Worm (Caenorhabditis elegans) whole organism, late embryonic: Measurements from ENCODE around the gene B0496.11.

ENCODE experiments used
- C08G9.2 ChIP-seq: sonication (generic microtip); optimal IDR thresholded peaks from 2 replicates; lab custom pipeline; 2016; ENCODE audit warnings: mild to moderate bottlenecking, missing genetic modification characterization, moderate library complexity, missing compliant biosample characterization
- C38D4.7 ChIP-seq: fragments of 200-800 bp; sonication (Bioruptor generic); optimal IDR thresholded peaks from 2 replicates; lab custom pipeline; 2018; ENCODE audit warnings: mild to moderate bottlenecking, missing genetic modification characterization, moderate library complexity, missing compliant biosample characterization
- F13H6.1 ChIP-seq: sonication (generic microtip); optimal IDR thresholded peaks from 2 replicates; lab custom pipeline; 2016; ENCODE audit warnings: missing genetic modification characterization, missing compliant biosample characterization
- K09A11.1 ChIP-seq: sonication (generic microtip); optimal IDR thresholded peaks from 2 replicates; lab custom pipeline; 2017; ENCODE audit warnings: antibody characterized with exemption, mild to moderate bottlenecking, missing genetic modification characterization, missing compliant biosample characterization; ENCODE audit not compliant: insufficient read depth
- Y22D7AL.16 ChIP-seq: sonication (generic microtip); optimal IDR thresholded peaks from 2 replicates; lab custom pipeline; 2016; ENCODE audit warnings: missing genetic modification characterization, missing compliant biosample characterization
- ahr-1 ChIP-seq: sonication (generic microtip); optimal IDR thresholded peaks from 2 replicates; lab custom pipeline; 2016; ENCODE audit warnings: missing genetic modification characterization, missing compliant biosample characterization
- ceh-14 ChIP-seq: sonication (generic microtip); optimal IDR thresholded peaks from 2 replicates; lab custom pipeline; 2016; ENCODE audit warnings: missing genotype, missing genetic modification characterization, missing compliant biosample characterization
- ceh-22 ChIP-seq: sonication (generic microtip); optimal IDR thresholded peaks from 2 replicates; lab custom pipeline; 2017; ENCODE audit warnings: missing biosample characterization, missing genetic modification characterization
- ceh-24 ChIP-seq: sonication (generic microtip); optimal IDR thresholded peaks from 2 replicates; lab custom pipeline; 2016; ENCODE audit warnings: mild to moderate bottlenecking, missing genetic modification characterization, missing compliant biosample characterization
- ceh-30 ChIP-seq: fragments of 150-350 bp; optimal IDR thresholded peaks from 2 replicates; lab custom pipeline; 2014; ENCODE audit warnings: missing biosample characterization, missing genetic modification characterization
- ceh-31 ChIP-seq: sonication (generic microtip); optimal IDR thresholded peaks from 2 replicates; lab custom pipeline; 2016; ENCODE audit warnings: missing genetic modification characterization, missing compliant biosample characterization
- ceh-34 ChIP-seq: sonication (generic microtip); optimal IDR thresholded peaks from 2 replicates; lab custom pipeline; 2016; ENCODE audit warnings: mild to moderate bottlenecking, missing genetic modification characterization, missing compliant biosample characterization
- ceh-45 ChIP-seq: fragments of 200-800 bp; sonication (Bioruptor generic); IDR thresholded peaks from 2 replicates; pipeline ENCODE4 v1.3.6; 2022; ENCODE audit warnings: missing genetic modification reagents, missing genetic modification characterization, missing compliant biosample characterization
- ceh-48 ChIP-seq: sonication (generic microtip); optimal IDR thresholded peaks from 2 replicates; lab custom pipeline; 2016; ENCODE audit warnings: missing genetic modification characterization, inconsistent platforms, missing compliant biosample characterization
- che-1 ChIP-seq: sonication (generic microtip); optimal IDR thresholded peaks from 2 replicates; lab custom pipeline; 2016; ENCODE audit warnings: mild to moderate bottlenecking, missing genetic modification characterization, missing compliant biosample characterization
- dve-1 ChIP-seq: sonication (generic microtip); optimal IDR thresholded peaks from 2 replicates; lab custom pipeline; 2017; ENCODE audit warnings: antibody characterized with exemption, mild to moderate bottlenecking, missing genetic modification characterization, missing compliant biosample characterization
- elt-2 ChIP-seq: sonication (generic microtip); optimal IDR thresholded peaks from 2 replicates; lab custom pipeline; 2016; ENCODE audit warnings: missing genetic modification reagents, missing genetic modification characterization, missing compliant biosample characterization
- eyg-1 ChIP-seq: sonication (generic microtip); optimal IDR thresholded peaks from 2 replicates; lab custom pipeline; 2016; ENCODE audit warnings: missing genotype, missing genetic modification characterization, missing compliant biosample characterization
- fax-1 ChIP-seq: sonication (generic microtip); optimal IDR thresholded peaks from 2 replicates; lab custom pipeline; 2016; ENCODE audit warnings: missing genotype, missing genetic modification characterization, missing compliant biosample characterization
- gmeb-2 ChIP-seq: sonication (generic microtip); optimal IDR thresholded peaks from 2 replicates; lab custom pipeline; 2016; ENCODE audit warnings: missing genetic modification characterization, inconsistent platforms, missing compliant biosample characterization
- hlh-15 ChIP-seq: sonication (generic microtip); optimal IDR thresholded peaks from 2 replicates; lab custom pipeline; 2016; ENCODE audit warnings: missing genetic modification characterization, missing compliant biosample characterization
- nhr-11 ChIP-seq: fragments of 150-350 bp; optimal IDR thresholded peaks from 2 replicates; lab custom pipeline; 2014; ENCODE audit warnings: missing biosample characterization, missing genetic modification characterization
- pax-1 ChIP-seq: fragments of 150-350 bp; optimal IDR thresholded peaks from 2 replicates; lab custom pipeline; 2014; ENCODE audit warnings: missing biosample characterization, missing genetic modification characterization
- pqm-1 ChIP-seq: sonication (generic microtip); optimal IDR thresholded peaks from 2 replicates; lab custom pipeline; 2016; ENCODE audit warnings: missing genetic modification characterization, missing compliant biosample characterization
- pros-1 ChIP-seq: fragments of 150-350 bp; optimal IDR thresholded peaks from 2 replicates; lab custom pipeline; 2014; ENCODE audit warnings: missing biosample characterization, missing genetic modification reagents, missing genetic modification characterization
- ref-2 ChIP-seq: sonication (generic microtip); optimal IDR thresholded peaks from 2 replicates; lab custom pipeline; 2016; ENCODE audit warnings: missing genetic modification characterization, missing compliant biosample characterization
- sdc-2 ChIP-seq: sonication (generic microtip); optimal IDR thresholded peaks from 2 replicates; lab custom pipeline; 2016; ENCODE audit warnings: missing genotype, missing genetic modification characterization, missing compliant biosample characterization
- sox-2 ChIP-seq: fragments of 200-800 bp; sonication (Bioruptor generic); IDR thresholded peaks from 2 replicates; pipeline ENCODE4 v1.3.6; 2022; ENCODE audit warnings: missing genetic modification reagents, missing genetic modification characterization, missing compliant biosample characterization
- sox-4 ChIP-seq: sonication (generic microtip); optimal IDR thresholded peaks from 2 replicates; lab custom pipeline; 2017; ENCODE audit warnings: mild to moderate bottlenecking, missing genetic modification characterization, inconsistent platforms, missing compliant biosample characterization
- tbx-2 ChIP-seq: sonication (generic microtip); optimal IDR thresholded peaks from 2 replicates; lab custom pipeline; 2016; ENCODE audit warnings: missing genetic modification characterization, missing compliant biosample characterization
- unc-42 ChIP-seq: sonication (generic microtip); optimal IDR thresholded peaks from 2 replicates; lab custom pipeline; 2016; ENCODE audit warnings: missing genotype, missing genetic modification characterization, missing compliant biosample characterization
- unc-55 ChIP-seq: sonication (generic microtip); optimal IDR thresholded peaks from 2 replicates; lab custom pipeline; 2017; ENCODE audit warnings: missing biosample characterization, missing genetic modification reagents, missing genetic modification characterization
- unc-86 ChIP-seq: sonication (generic microtip); optimal IDR thresholded peaks from 2 replicates; lab custom pipeline; 2016; ENCODE audit warnings: missing genetic modification characterization, missing compliant biosample characterization
- zip-5 ChIP-seq: sonication (generic microtip); optimal IDR thresholded peaks from 2 replicates; lab custom pipeline; 2016; ENCODE audit warnings: missing genetic modification characterization, missing compliant biosample characterization

The B0496.11 gene

DNA sequence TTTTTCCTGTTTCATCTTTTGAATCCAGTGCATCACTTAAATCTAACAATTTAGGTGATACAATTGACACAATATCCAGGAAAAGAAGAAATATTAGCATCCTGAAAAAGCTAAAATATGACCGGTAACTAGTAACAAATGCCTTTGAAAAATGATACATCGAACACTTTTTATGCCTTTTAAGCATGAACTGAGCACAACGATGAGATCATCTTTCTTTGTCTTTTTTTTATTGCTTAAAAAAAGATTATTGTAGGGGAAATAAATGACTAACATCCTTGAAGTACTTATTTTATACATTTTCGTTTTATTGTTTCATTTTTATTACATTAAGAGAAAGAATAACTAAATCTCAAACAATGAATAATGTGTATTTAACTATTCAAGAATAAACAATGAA is 32.1 kb upstream of the B0496.11 start, which contains the start of gene F13B6.3:
Gene F13B6.3, minus strand, starts transcription at position 101 of the 400 bp plus-strand sequence.
- TF ChIP-seq fax-1 (tag; lab: Kevin White, UChicago) (no peak), eyg-1 (no peak), sox-2 (GFP tag; lab: Robert Waterston, UW) (no peak), sox-4 (tag; lab: Kevin White, UChicago) (no peak), che-1 (tag; lab: Kevin White, UChicago) (no peak), C38D4.7 (GFP tag; lab: Kevin White, UChicago) (no peak), ceh-34 (tag; lab: Kevin White, UChicago) (no peak), C08G9.2 (no peak), K09A11.1 (tag; lab: Kevin White, UChicago) (no peak), tbx-2 (tag; lab: Kevin White, UChicago) (no peak), ceh-45 (GFP tag; lab: Robert Waterston, UW) (no peak), dve-1 (tag; lab: Kevin White, UChicago) (no peak)
- TF ChIP-seq, all 69 proteins: peak for 0

DNA sequence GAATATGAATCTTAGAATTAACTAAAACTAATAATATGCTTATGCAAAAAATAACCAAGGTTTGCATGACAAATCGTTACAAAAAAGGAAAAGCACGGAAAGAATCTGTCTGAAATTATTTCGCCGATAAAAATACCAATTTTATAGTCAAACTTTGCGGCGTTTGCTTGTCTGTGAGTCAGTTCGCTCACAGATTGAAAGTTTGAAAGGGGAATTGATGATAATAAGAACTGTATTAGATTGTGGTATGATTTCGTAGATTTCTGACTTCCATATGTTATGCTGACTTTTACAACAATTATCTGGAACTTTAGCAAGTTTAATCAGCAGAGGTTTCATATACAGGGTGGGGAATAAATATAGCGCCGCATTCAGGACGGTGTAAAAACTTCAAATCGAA is 26.5 kb upstream of the B0496.11 start, which contains the start of gene F13B6.2:
Gene F13B6.2, minus strand, starts transcription at position 101 of the 400 bp plus-strand sequence.
- no peak for TF ChIP-seq gmeb-2 (tag; lab: Kevin White, UChicago)
- TF ChIP-seq ceh-31 (tag; lab: Kevin White, UChicago), result no peak
- TF ChIP-seq ceh-24 (tag; lab: Kevin White, UChicago), result no peak
- no peak for TF ChIP-seq nhr-11 (tag; lab: Kevin White, UChicago)
- TF ChIP-seq sox-4 (tag; lab: Kevin White, UChicago), result no peak
- no peak for TF ChIP-seq unc-86 (tag; lab: Kevin White, UChicago)

- TF ChIP-seq Y22D7AL.16 (tag; lab: Kevin White, UChicago) (no peak), pros-1 (no peak), F13H6.1 (tag; lab: Kevin White, UChicago) (no peak), hlh-15 (tag; lab: Kevin White, UChicago) (no peak), nhr-11 (tag; lab: Kevin White, UChicago) (no peak), ahr-1 (no peak), ref-2 (tag; lab: Kevin White, UChicago) (no peak), ceh-22 (tag; lab: Kevin White, UChicago) (no peak), sdc-2 (tag; lab: Kevin White, UChicago) (no peak), elt-2 (tag; lab: Kevin White, UChicago) (no peak), zip-5 (tag; lab: Kevin White, UChicago) (no peak), fax-1 (tag; lab: Kevin White, UChicago) (no peak), pqm-1 (no peak), unc-55 (no peak), ceh-14 (no peak), ceh-30 (no peak)
These were observed 22.5 kb upstream of the B0496.11 start, which contains the start of gene F13B6.1 for ce11 chrIV:7456225-7456624. Gene F13B6.1, plus strand, starts transcription at chrIV:7456525.

- TF ChIP-seq pax-1 (tag; lab: Kevin White, UChicago), result no peak
- TF ChIP-seq ref-2 (tag; lab: Kevin White, UChicago), result peak; percentile 6
- peak; percentile 3 for TF ChIP-seq ceh-31 (tag; lab: Kevin White, UChicago)
These were observed 21.1 kb upstream of the B0496.11 start for ce11 chrIV:7454890-7455289.

ce11 chrIV:7453661-7454159 is 20.0 kb upstream of the B0496.11 start:
- TF ChIP-seq sdc-2 (tag; lab: Kevin White, UChicago) (no peak), ceh-31 (tag; lab: Kevin White, UChicago) (peak; percentile 32), unc-42 (tag; lab: Kevin White, UChicago) (peak; percentile 43), ceh-14 (peak; percentile 21), ceh-48 (no peak)
